Fruit fly (Drosophila melanogaster) ovary, adult (tissue): ENCODE results near the gene VhaAC45RP.

Experiments
- CG17801 ChIP-seq: fragments of 200-800 bp; optimal IDR thresholded peaks from 2 replicates; lab custom pipeline; 2019; ENCODE audit warnings: missing biosample characterization, mild to moderate bottlenecking, missing genetic modification characterization, moderate library complexity; ENCODE audit not compliant: partially characterized antibody

VhaAC45RP gene

dm6 chr3R:30164162-30164561 is 2.1 kb downstream of the VhaAC45RP start:
- no peak for TF ChIP-seq CG17801 (GFP tag; lab: Kevin White, UChicago)

- no peak for TF ChIP-seq CG17801 (GFP tag; lab: Kevin White, UChicago)
Observed at dm6 chr3R:30163228-30163627, 3.0 kb downstream of the VhaAC45RP start.

- TF ChIP-seq CG17801 (GFP tag; lab: Kevin White, UChicago), result no peak
Observed at dm6 chr3R:30160312-30160942, 5.8 kb downstream of the VhaAC45RP start, which contains the start of gene CG11498. CG11498 (minus strand) TSS chr3R:30160473.

dm6 chr3R:30153864-30154263 is 12.4 kb downstream of the VhaAC45RP start:
- TF ChIP-seq CG17801 (GFP tag; lab: Kevin White, UChicago), result no peak

- peak; percentile 36 for TF ChIP-seq CG17801 (GFP tag; lab: Kevin White, UChicago)
Observed at dm6 chr3R:30151300-30152109, 14.7 kb downstream of the VhaAC45RP start, which contains the start of gene CG15529. CG15529 (plus strand) TSS chr3R:30152059.

- TF ChIP-seq CG17801 (GFP tag; lab: Kevin White, UChicago), result no peak
Observed at dm6 chr3R:30150602-30151001, 15.6 kb downstream of the VhaAC45RP start.

- TF ChIP-seq CG17801 (GFP tag; lab: Kevin White, UChicago), result no peak
Observed at dm6 chr3R:30149506-30149905, 16.7 kb downstream of the VhaAC45RP start, which contains the start of gene AdoR. AdoR (minus strand) TSS chr3R:30149606.

dm6 chr3R:30134063-30135047 is 31.9 kb downstream of the VhaAC45RP start, which contains the start of gene Tpi:
Tpi (minus strand) TSS chr3R:30134599.
- peak; percentile 9 for TF ChIP-seq CG17801 (GFP tag; lab: Kevin White, UChicago)

dm6 chr3R:30132295-30132694 is 33.9 kb downstream of the VhaAC45RP start, which contains the start of gene CG31029:
CG31029 (minus strand) TSS chr3R:30132395.
- no peak for TF ChIP-seq CG17801 (GFP tag; lab: Kevin White, UChicago)

dm6 chr3R:30129019-30129418 is 37.2 kb downstream of the VhaAC45RP start, which contains the start of gene Ppi1:
Ppi1 (minus strand) TSS chr3R:30129119.
- TF ChIP-seq CG17801 (GFP tag; lab: Kevin White, UChicago), result no peak

dm6 chr3R:30124635-30125034 is 41.6 kb downstream of the VhaAC45RP start, which contains the start of gene CG45073:
CG45073 (minus strand) TSS chr3R:30124735.
- TF ChIP-seq CG17801 (GFP tag; lab: Kevin White, UChicago), result no peak

- no peak for TF ChIP-seq CG17801 (GFP tag; lab: Kevin White, UChicago)
Observed at dm6 chr3R:30123163-30123562, 43.1 kb downstream of the VhaAC45RP start, which contains the start of gene CG45072. CG45072 (minus strand) TSS chr3R:30123263.

dm6 chr3R:30121731-30122130 is 44.5 kb downstream of the VhaAC45RP start:
- TF ChIP-seq CG17801 (GFP tag; lab: Kevin White, UChicago), result no peak
